Worm (Caenorhabditis elegans): Measurements from ENCODE around the gene Y102A11A.5.
"Not testable (repeated sequence)": the region's sequence is repeated elsewhere in the genome, so short reads cannot be mapped to it uniquely, and the experiment has no call there.

The Y102A11A.5 gene

DNA sequence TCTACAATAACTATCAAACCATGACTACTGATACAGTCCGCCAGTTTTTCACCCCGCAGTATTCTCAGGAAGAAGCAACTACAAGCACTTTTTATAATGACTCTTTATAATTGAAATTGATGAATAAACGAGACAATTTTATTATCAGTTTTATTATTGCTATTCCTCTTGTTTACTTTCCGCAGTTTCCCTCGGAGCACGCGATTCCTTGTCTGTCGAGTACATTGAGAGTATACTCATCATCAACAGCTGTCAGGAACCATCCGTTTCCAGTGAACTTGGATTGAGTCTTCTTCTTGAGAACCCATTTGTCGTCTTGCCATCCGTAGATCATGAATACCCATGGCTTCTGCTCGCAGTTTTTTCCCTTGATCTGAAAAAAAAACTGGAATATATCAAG, 517 bp downstream of the Y102A11A.5 start:
- TF ChIP-seq ceh-82 (tag; optimal IDR thresholded peaks at IDR 0.05) = no peak
- TF ChIP-seq lin-15B (tag; optimal IDR thresholded peaks at IDR 0.05) = no peak
- no peak for TF ChIP-seq jun-1 (tag; optimal IDR thresholded peaks at IDR 0.05)
- no peak for TF ChIP-seq zag-1 (tag; optimal IDR thresholded peaks at IDR 0.05)
- TF ChIP-seq nhr-12 (tag; optimal IDR thresholded peaks at IDR 0.05) = no peak
- TF ChIP-seq pha-4 (tag; optimal IDR thresholded peaks at IDR 0.05) = peak; percentile 51
- TF ChIP-seq ceh-16 (tag; optimal IDR thresholded peaks at IDR 0.05) = no peak
- TF ChIP-seq fkh-2 (tag; optimal IDR thresholded peaks at IDR 0.05) = no peak
- TF ChIP-seq nhr-43 (tag; optimal IDR thresholded peaks at IDR 0.05; ENCODE audit: poor library complexity, severe bottlenecking) = no peak
- no peak for TF ChIP-seq nhr-237 (tag; optimal IDR thresholded peaks at IDR 0.05)
- TF ChIP-seq nhr-67 (tag; optimal IDR thresholded peaks at IDR 0.05) = no peak
- TF ChIP-seq ceh-28 (tag; optimal IDR thresholded peaks at IDR 0.05) = no peak
- peak; percentile 29 for TF ChIP-seq elt-2 (tag; optimal IDR thresholded peaks at IDR 0.05)
- no peak for TF ChIP-seq skn-1 (tag; optimal IDR thresholded peaks at IDR 0.05)
- TF ChIP-seq aly-2 (tag; optimal IDR thresholded peaks at IDR 0.05) = no peak
- TF ChIP-seq pqm-1 (tag; optimal IDR thresholded peaks at IDR 0.05) = peak; percentile 42
- TF ChIP-seq elt-1 (tag; optimal IDR thresholded peaks at IDR 0.05) = no peak
- TF ChIP-seq daf-12 (tag; optimal IDR thresholded peaks at IDR 0.05) = no peak

DNA sequence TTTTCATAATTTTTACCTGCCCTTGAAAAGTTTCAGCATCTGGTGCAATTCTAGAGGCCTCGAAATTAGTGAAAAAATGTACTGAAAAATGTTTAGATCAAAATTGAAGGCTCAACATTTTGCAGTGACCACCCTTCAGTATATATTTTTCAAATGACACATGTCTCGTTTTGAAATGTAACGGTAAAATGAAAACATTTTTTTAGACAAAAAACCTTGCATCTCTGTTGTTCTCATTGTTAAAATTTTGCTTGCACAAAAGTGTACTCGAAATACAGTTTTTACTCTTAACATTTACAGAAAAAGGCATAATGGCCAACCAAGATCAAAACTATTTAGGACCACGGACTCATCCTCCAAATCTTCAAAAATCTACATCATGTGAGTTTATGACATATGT, 5.0 kb downstream of the Y102A11A.5 start, which contains the start of gene Y102A11A.2:
TSS of gene Y102A11A.2 (plus strand) at position 301 of the 400 bp plus-strand sequence.
- TF ChIP-seq elt-2, mml-1, eor-1 (tag; optimal IDR thresholded peaks at IDR 0.05): not testable (repeated sequence)

DNA sequence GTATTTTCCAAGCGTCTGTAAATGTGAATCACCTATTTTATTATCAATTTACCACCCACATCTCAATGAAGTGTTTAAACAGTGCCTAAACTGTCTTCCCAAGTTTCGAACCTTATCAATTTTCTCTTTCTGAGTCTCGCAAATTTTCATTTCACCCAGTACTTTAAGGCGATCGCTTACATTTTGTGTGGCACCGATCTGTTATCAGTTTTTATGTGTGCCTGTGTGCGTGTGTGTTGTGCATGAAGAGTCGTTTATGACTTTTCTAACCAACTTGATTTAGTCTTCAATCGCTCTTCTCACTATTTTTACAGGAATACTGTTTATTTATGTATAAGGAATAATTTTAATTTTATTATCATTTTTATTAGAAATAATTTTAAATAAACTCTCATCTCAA, 6.0 kb downstream of the Y102A11A.5 start:
- TF ChIP-seq elt-2 (tag; optimal IDR thresholded peaks at IDR 0.05) = peak; percentile 72
- peak; percentile 8 for TF ChIP-seq pqm-1 (tag; optimal IDR thresholded peaks at IDR 0.05)

DNA sequence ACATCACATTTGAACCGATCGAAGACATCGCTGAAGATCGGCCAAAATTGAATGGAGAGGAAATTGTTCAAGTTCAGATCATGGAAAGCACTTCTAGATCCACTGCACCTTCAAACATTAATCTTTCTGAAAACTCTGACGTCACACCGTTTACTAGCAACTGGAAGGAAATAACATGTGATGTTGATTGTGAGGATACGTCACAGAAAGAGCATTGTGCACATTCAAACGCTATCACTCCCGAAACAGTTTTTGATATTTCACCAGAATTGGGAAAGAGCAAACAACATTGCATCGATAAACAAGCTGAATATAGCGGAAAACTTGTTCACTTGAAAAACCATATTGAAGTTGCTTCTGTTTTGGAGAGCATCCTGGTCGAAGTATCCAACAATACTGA, 9.8 kb downstream of the Y102A11A.5 start:
- TF ChIP-seq pha-4 (tag; optimal IDR thresholded peaks at IDR 0.05) (peak; percentile 24), nhr-67 (tag; optimal IDR thresholded peaks at IDR 0.05) (no peak), mdl-1 (tag; optimal IDR thresholded peaks at IDR 0.05) (no peak), mml-1 (tag; optimal IDR thresholded peaks at IDR 0.05) (no peak), unc-39 (tag; optimal IDR thresholded peaks at IDR 0.05) (no peak), R02D3.7 (tag; optimal IDR thresholded peaks at IDR 0.05) (no peak), pqm-1 (tag; optimal IDR thresholded peaks at IDR 0.05) (peak; percentile 34), nhr-77 (tag; optimal IDR thresholded peaks at IDR 0.05) (no peak), nhr-25 (tag; optimal IDR thresholded peaks at IDR 0.05) (no peak), aly-2 (tag; optimal IDR thresholded peaks at IDR 0.05) (no peak), elt-3 (tag; optimal IDR thresholded peaks at IDR 0.05) (no peak), tbx-2 (tag; optimal IDR thresholded peaks at IDR 0.05) (no peak), lin-39 (tag; optimal IDR thresholded peaks at IDR 0.05) (no peak), elt-2 (tag; optimal IDR thresholded peaks at IDR 0.05) (peak; percentile 46), ceh-9 (tag; optimal IDR thresholded peaks at IDR 0.05) (no peak)

DNA sequence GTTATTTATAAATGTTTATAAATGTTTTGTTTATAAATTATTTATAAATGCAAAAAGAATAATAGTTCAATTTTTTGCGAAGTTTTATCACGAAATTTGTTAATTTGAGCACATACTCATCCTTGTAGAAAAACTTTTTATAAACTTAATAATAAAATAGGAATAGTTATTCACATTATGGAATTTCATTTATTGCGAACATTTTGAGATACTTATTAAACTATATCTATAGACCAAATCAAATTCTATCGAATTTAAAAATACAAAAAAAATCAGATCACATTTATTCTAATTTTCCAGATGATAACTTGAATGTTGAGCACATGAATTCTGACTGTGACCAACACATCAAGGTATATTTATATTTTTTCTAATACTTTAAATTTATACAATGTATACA, 12.5 kb downstream of the Y102A11A.5 start, which contains the start of gene Y102A11A.3:
TSS of gene Y102A11A.3 (plus strand) at position 301 of the 400 bp plus-strand sequence.
- TF ChIP-seq snpc-4 (tag; optimal IDR thresholded peaks at IDR 0.05) (no peak), egl-27 (tag; optimal IDR thresholded peaks at IDR 0.05) (no peak), fkh-2 (tag; optimal IDR thresholded peaks at IDR 0.05) (no peak), nhr-11 (tag; optimal IDR thresholded peaks at IDR 0.05) (no peak), elt-1 (tag; optimal IDR thresholded peaks at IDR 0.05) (no peak), pqm-1 (tag; optimal IDR thresholded peaks at IDR 0.05) (no peak), nfya-1 (tag; optimal IDR thresholded peaks at IDR 0.05; ENCODE audit: insufficient read depth) (no peak), nhr-77 (tag; optimal IDR thresholded peaks at IDR 0.05) (no peak), fos-1 (tag; optimal IDR thresholded peaks at IDR 0.05) (no peak), ceh-16 (tag; optimal IDR thresholded peaks at IDR 0.05) (no peak), R02D3.7 (tag; optimal IDR thresholded peaks at IDR 0.05) (no peak), mdl-1 (tag; optimal IDR thresholded peaks at IDR 0.05) (no peak), nhr-25 (tag; optimal IDR thresholded peaks at IDR 0.05) (no peak), daf-12 (tag; optimal IDR thresholded peaks at IDR 0.05) (no peak), ceh-28 (tag; optimal IDR thresholded peaks at IDR 0.05) (no peak), nhr-76 (tag; optimal IDR thresholded peaks at IDR 0.05) (no peak), zag-1 (tag; optimal IDR thresholded peaks at IDR 0.05) (no peak), skn-1 (tag; optimal IDR thresholded peaks at IDR 0.05) (no peak), ceh-9 (tag; optimal IDR thresholded peaks at IDR 0.05) (no peak), fkh-10 (GFP tag; optimal IDR thresholded peaks at IDR 0.05) (no peak)

All from whole organism, L3 larva.